Worm (Caenorhabditis elegans): ENCODE measurements around the gene F22F7.7.

F22F7.7 gene

ce11 chrV:2159331-2159730 lies 19.5 kb upstream of the F22F7.7 start, which contains the start of gene C45H4.14:
TSS of gene C45H4.14 (minus strand) at chrV:2159431.
- TF ChIP-seq fos-1 (tag; optimal IDR thresholded peaks at IDR 0.05) (no peak), ceh-82 (tag; optimal IDR thresholded peaks at IDR 0.05) (no peak), nhr-25 (tag; optimal IDR thresholded peaks at IDR 0.05) (no peak), F13H6.1 (tag; optimal IDR thresholded peaks at IDR 0.05) (no peak), mdl-1 (tag; optimal IDR thresholded peaks at IDR 0.05) (no peak), ama-1 (optimal IDR thresholded peaks at IDR 0.05) (no peak), nhr-11 (tag; optimal IDR thresholded peaks at IDR 0.05) (no peak), lin-13 (GFP tag; optimal IDR thresholded peaks at IDR 0.05) (no peak), unc-62 (GFP tag; optimal IDR thresholded peaks at IDR 0.05) (no peak), ztf-11 (tag; optimal IDR thresholded peaks at IDR 0.05) (no peak), elt-3 (tag; optimal IDR thresholded peaks at IDR 0.05) (no peak), ztf-4 (tag; optimal IDR thresholded peaks at IDR 0.05) (no peak), ZK546.5 (tag; optimal IDR thresholded peaks at IDR 0.05) (no peak), nhr-237 (tag; optimal IDR thresholded peaks at IDR 0.05) (no peak)

- TF ChIP-seq snpc-4 (tag; optimal IDR thresholded peaks at IDR 0.05) (no peak), peb-1 (tag; optimal IDR thresholded peaks at IDR 0.05) (no peak)
Observed at ce11 chrV:2156830-2157229, 17.0 kb upstream of the F22F7.7 start, which contains the start of gene srbc-22. TSS of gene srbc-22 (plus strand) at chrV:2157130.

- TF ChIP-seq nhr-129 (tag; optimal IDR thresholded peaks at IDR 0.05) (no peak), sma-3 (GFP tag; optimal IDR thresholded peaks at IDR 0.05) (no peak), lsy-2 (tag; optimal IDR thresholded peaks at IDR 0.05) (no peak), ceh-16 (tag; optimal IDR thresholded peaks at IDR 0.05) (no peak), lin-13 (GFP tag; optimal IDR thresholded peaks at IDR 0.05) (no peak), unc-62 (GFP tag; optimal IDR thresholded peaks at IDR 0.05) (no peak), unc-55 (GFP tag; optimal IDR thresholded peaks at IDR 0.05) (no peak), gmeb-1 (tag; optimal IDR thresholded peaks at IDR 0.05) (no peak), lin-39 (tag; optimal IDR thresholded peaks at IDR 0.05) (no peak), R02D3.7 (tag; optimal IDR thresholded peaks at IDR 0.05) (no peak), ztf-1 (GFP tag; conservative IDR thresholded peaks at IDR 0.05) (no peak)
Observed at ce11 chrV:2155232-2155631, 15.4 kb upstream of the F22F7.7 start, which contains the start of gene srbc-21. TSS of gene srbc-21 (plus strand) at chrV:2155532.

ce11 chrV:2153274-2153673 lies 13.4 kb upstream of the F22F7.7 start, which contains the start of gene srbc-23:
TSS of gene srbc-23 (plus strand) at chrV:2153574.
- TF ChIP-seq nhr-77 (tag; optimal IDR thresholded peaks at IDR 0.05) (no peak), R02D3.7 (tag; optimal IDR thresholded peaks at IDR 0.05) (no peak), lsy-2 (tag; optimal IDR thresholded peaks at IDR 0.05) (no peak), ama-1 (optimal IDR thresholded peaks at IDR 0.05) (no peak), ztf-4 (tag; optimal IDR thresholded peaks at IDR 0.05) (no peak), C34F6.9 (tag; optimal IDR thresholded peaks at IDR 0.05) (no peak), unc-55 (GFP tag; optimal IDR thresholded peaks at IDR 0.05) (no peak), crh-2 (tag; optimal IDR thresholded peaks at IDR 0.05) (no peak), lin-39 (tag; optimal IDR thresholded peaks at IDR 0.05) (no peak), F13H6.1 (tag; optimal IDR thresholded peaks at IDR 0.05) (no peak), ztf-11 (tag; optimal IDR thresholded peaks at IDR 0.05) (no peak)

- no peak for TF ChIP-seq unc-62 (GFP tag; optimal IDR thresholded peaks at IDR 0.05)
- no peak for TF ChIP-seq unc-39 (tag; optimal IDR thresholded peaks at IDR 0.05)
- no peak for TF ChIP-seq sma-3 (GFP tag; optimal IDR thresholded peaks at IDR 0.05)
- TF ChIP-seq lin-13 (GFP tag; optimal IDR thresholded peaks at IDR 0.05): no peak
- TF ChIP-seq nhr-10 (tag; optimal IDR thresholded peaks at IDR 0.05): no peak
- TF ChIP-seq ztf-4 (tag; optimal IDR thresholded peaks at IDR 0.05): no peak
- TF ChIP-seq aly-2 (tag; optimal IDR thresholded peaks at IDR 0.05): no peak
- no peak for TF ChIP-seq unc-55 (GFP tag; optimal IDR thresholded peaks at IDR 0.05)
- TF ChIP-seq fos-1 (tag; optimal IDR thresholded peaks at IDR 0.05): no peak
- TF ChIP-seq nhr-129 (tag; optimal IDR thresholded peaks at IDR 0.05): no peak
- TF ChIP-seq mbf-1 (tag; optimal IDR thresholded peaks at IDR 0.05): no peak
- TF ChIP-seq nhr-21 (tag; optimal IDR thresholded peaks at IDR 0.05): no peak
- no peak for TF ChIP-seq lsy-2 (tag; optimal IDR thresholded peaks at IDR 0.05)
- no peak for TF ChIP-seq dmd-4 (tag; optimal IDR thresholded peaks at IDR 0.05)
- no peak for TF ChIP-seq ceh-16 (tag; optimal IDR thresholded peaks at IDR 0.05)
- TF ChIP-seq sem-4 (tag; optimal IDR thresholded peaks at IDR 0.05): no peak
- TF ChIP-seq ama-1 (optimal IDR thresholded peaks at IDR 0.05): no peak
Observed at ce11 chrV:2151458-2151857, 11.6 kb upstream of the F22F7.7 start, which contains the start of gene srbc-24. TSS of gene srbc-24 (plus strand) at chrV:2151758.

Measured in whole organism, L2 larva.